Worm (Caenorhabditis elegans): Measurements from ENCODE around the gene cutl-5.

DNA sequence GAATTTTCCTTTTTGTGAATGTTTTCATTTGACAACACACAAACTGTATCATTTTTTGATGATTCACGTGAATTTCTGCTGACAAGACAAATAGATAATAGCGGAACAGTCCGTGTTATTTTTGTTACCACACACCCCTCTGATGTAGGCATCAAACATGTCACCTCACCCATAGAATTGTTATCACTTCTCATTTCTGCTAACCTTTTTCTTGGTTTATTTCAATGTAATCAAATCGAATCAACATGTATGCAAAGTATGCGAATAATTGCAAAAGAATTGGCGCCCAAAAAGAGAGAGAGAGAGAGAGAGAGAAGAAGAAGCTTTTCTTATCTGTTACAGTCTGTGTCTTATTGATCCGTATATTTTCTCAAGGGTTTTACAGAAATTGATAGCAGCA, 41.7 kb upstream of the cutl-5 start:
- TF ChIP-seq ztf-11 (tag; optimal IDR thresholded peaks at IDR 0.05) (no peak), nhr-12 (tag; optimal IDR thresholded peaks at IDR 0.05) (no peak), sptf-1 (tag; optimal IDR thresholded peaks at IDR 0.05) (no peak), lin-32 (GFP tag; optimal IDR thresholded peaks at IDR 0.05) (no peak), unc-39 (tag; optimal IDR thresholded peaks at IDR 0.05) (no peak), ceh-83 (GFP tag; optimal IDR thresholded peaks at IDR 0.05) (no peak), hlh-1 (tag; optimal IDR thresholded peaks at IDR 0.05) (no peak), nhr-28 (tag; optimal IDR thresholded peaks at IDR 0.05) (no peak), pha-4 (tag; optimal IDR thresholded peaks at IDR 0.05) (no peak), elt-3 (tag; optimal IDR thresholded peaks at IDR 0.05) (no peak), snpc-4 (tag; optimal IDR thresholded peaks at IDR 0.05) (no peak), elt-1 (tag; optimal IDR thresholded peaks at IDR 0.05; ENCODE audit: borderline replicate concordance, insufficient read depth) (no peak)

Measured in whole organism, mixed stage, embryonic.